Worm (Caenorhabditis elegans) whole organism, young adult: ENCODE data around the gene gap-1.

Experiments
- B0019.2 ChIP-seq: fragments of 200-800 bp; sonication (Bioruptor generic); conservative IDR thresholded peaks from 2 replicates; pipeline ENCODE4 v1.3.6; 2022; ENCODE audit warnings: missing genetic modification reagents, missing genetic modification characterization, missing compliant biosample characterization
- B0035.1 ChIP-seq: sonication (generic microtip); optimal IDR thresholded peaks from 2 replicates; lab custom pipeline; 2016; ENCODE audit warnings: missing genetic modification characterization, mild to moderate bottlenecking, missing compliant biosample characterization, missing genotype, missing genetic modification reagents
- B0261.1 ChIP-seq: sonication (generic microtip); optimal IDR thresholded peaks from 2 replicates; lab custom pipeline; 2016; ENCODE audit warnings: mild to moderate bottlenecking, missing genetic modification characterization, moderate library complexity, missing compliant biosample characterization
- C06A6.2 ChIP-seq: fragments of 200-800 bp; sonication (Bioruptor generic); conservative IDR thresholded peaks from 2 replicates; pipeline ENCODE4 v1.3.6; 2022; ENCODE audit warnings: missing genetic modification characterization, missing compliant biosample characterization
- F22D6.2 ChIP-seq: sonication (generic microtip); optimal IDR thresholded peaks from 2 replicates; lab custom pipeline; 2016; ENCODE audit warnings: mild to moderate bottlenecking, missing genetic modification characterization, missing compliant biosample characterization
- F33H1.4 ChIP-seq: fragments of 200-800 bp; sonication (Bioruptor generic); IDR thresholded peaks from 2 replicates; pipeline ENCODE4 v1.3.6; 2022; ENCODE audit warnings: missing genetic modification reagents, missing genetic modification characterization, missing compliant biosample characterization
- F55B11.4 ChIP-seq: sonication (generic microtip); optimal IDR thresholded peaks from 2 replicates; lab custom pipeline; 2016; ENCODE audit warnings: missing compliant biosample characterization, missing genetic modification characterization, borderline replicate concordance; ENCODE audit not compliant: insufficient read depth
- akir-1 ChIP-seq: fragments of 200-800 bp; sonication (Bioruptor generic); optimal IDR thresholded peaks from 2 replicates; lab custom pipeline; 2018; ENCODE audit warnings: mild to moderate bottlenecking, missing genetic modification characterization, moderate library complexity, missing compliant biosample characterization
- atf-7 ChIP-seq: sonication (generic microtip); optimal IDR thresholded peaks from 2 replicates; lab custom pipeline; 2017; ENCODE audit warnings: mild to moderate bottlenecking, missing genetic modification characterization, missing compliant biosample characterization
- attf-5 ChIP-seq: fragments of 200-800 bp; sonication (Bioruptor generic); optimal IDR thresholded peaks from 2 replicates; lab custom pipeline; 2018; ENCODE audit warnings: mild to moderate bottlenecking, missing genetic modification characterization, missing compliant biosample characterization
- bed-1 ChIP-seq: fragments of 200-800 bp; sonication (Bioruptor generic); IDR thresholded peaks from 2 replicates; pipeline ENCODE4 v1.3.6; 2022; ENCODE audit warnings: missing genetic modification reagents, missing genetic modification characterization, missing compliant biosample characterization
- ccch-3 ChIP-seq: fragments of 200-800 bp; sonication (Bioruptor generic); optimal IDR thresholded peaks from 2 replicates; lab custom pipeline; 2018; ENCODE audit warnings: mild to moderate bottlenecking, missing genetic modification characterization, missing compliant biosample characterization
- cebp-1 ChIP-seq, 2 experiments: fragments of 200-800 bp in 1 of 2; sonication (Bioruptor generic) in 1 of 2; sonication (generic microtip) in 1 of 2; IDR thresholded peaks in 1 of 2; optimal IDR thresholded peaks in 1 of 2; 2 replicates each; pipeline versions ENCODE4 v1.3.6 to Lab custom; 2017 to 2022; ENCODE audit warnings: missing compliant biosample characterization in 2 of 2, missing genetic modification characterization in 2 of 2, mild to moderate bottlenecking in 1 of 2, missing genetic modification reagents in 1 of 2, moderate library complexity in 1 of 2
- cebp-2 ChIP-seq: fragments of 200-800 bp; sonication (Bioruptor generic); IDR thresholded peaks from 2 replicates; pipeline ENCODE4 v1.3.6; 2022; ENCODE audit warnings: missing genetic modification characterization, missing compliant biosample characterization
- dpff-1 ChIP-seq: sonication (generic microtip); optimal IDR thresholded peaks from 2 replicates; lab custom pipeline; 2017; ENCODE audit warnings: mild to moderate bottlenecking, missing genetic modification characterization, missing compliant biosample characterization
- efl-1 ChIP-seq: fragments of 150-350 bp; optimal IDR thresholded peaks from 2 replicates; lab custom pipeline; 2014; ENCODE audit warnings: missing biosample characterization, missing genetic modification reagents, missing genetic modification characterization
- egl-18 ChIP-seq: fragments of 200-800 bp; sonication (Bioruptor generic); IDR thresholded peaks from 2 replicates; pipeline ENCODE4 v1.3.6; 2022; ENCODE audit warnings: missing genetic modification reagents, missing genetic modification characterization, missing compliant biosample characterization
- egl-44 ChIP-seq: fragments of 200-800 bp; sonication (Bioruptor generic); IDR thresholded peaks from 2 replicates; pipeline ENCODE4 v1.3.6; 2022; ENCODE audit warnings: missing genetic modification reagents, missing genetic modification characterization, missing compliant biosample characterization
- fkh-3 ChIP-seq: sonication (generic microtip); optimal IDR thresholded peaks from 2 replicates; lab custom pipeline; 2016; ENCODE audit warnings: mild to moderate bottlenecking, missing genetic modification characterization, missing compliant biosample characterization
- hmg-1.2 ChIP-seq: fragments of 200-800 bp; sonication (Bioruptor generic); IDR thresholded peaks from 2 replicates; pipeline ENCODE4 v1.3.6; 2022; ENCODE audit warnings: missing genetic modification reagents, missing genetic modification characterization, missing compliant biosample characterization
- hsf-1 ChIP-seq: fragments of 200-800 bp; sonication (Bioruptor generic); IDR thresholded peaks from 2 replicates; pipeline ENCODE4 v1.3.6; 2022; ENCODE audit warnings: missing genetic modification reagents, missing genetic modification characterization, missing compliant biosample characterization
- lin-35 ChIP-seq, 3 experiments: fragments of 150-350 bp in 2 of 3; sonication (generic microtip) in 1 of 3; optimal IDR thresholded peaks; 2 replicates each; lab custom pipeline; 2014 to 2018; ENCODE audit warnings: missing biosample characterization in 3 of 3, missing genetic modification characterization in 3 of 3, missing genetic modification reagents in 3 of 3
- lin-40 ChIP-seq: sonication (generic microtip); optimal IDR thresholded peaks from 2 replicates; lab custom pipeline; 2016; ENCODE audit warnings: missing genetic modification characterization, mild to moderate bottlenecking, missing compliant biosample characterization, missing genotype, missing genetic modification reagents
- lin-54 ChIP-seq: fragments of 200-800 bp; sonication (Bioruptor generic); optimal IDR thresholded peaks from 2 replicates; lab custom pipeline; 2018; ENCODE audit warnings: mild to moderate bottlenecking, missing genetic modification characterization, missing compliant biosample characterization
- lsy-27 ChIP-seq: sonication (generic microtip); optimal IDR thresholded peaks from 2 replicates; lab custom pipeline; 2017; ENCODE audit warnings: missing genetic modification characterization, mild to moderate bottlenecking, missing compliant biosample characterization, antibody characterized with exemption, missing genotype, borderline replicate concordance; ENCODE audit not compliant: insufficient read depth
- madf-3 ChIP-seq: fragments of 200-800 bp; sonication (Bioruptor generic); IDR thresholded peaks from 2 replicates; pipeline ENCODE4 v1.3.6; 2022; ENCODE audit warnings: missing genetic modification reagents, missing genetic modification characterization, missing compliant biosample characterization
- mcd-1 ChIP-seq: fragments of 200-800 bp; sonication (Bioruptor generic); IDR thresholded peaks from 2 replicates; pipeline ENCODE4 v1.3.6; 2022; ENCODE audit warnings: missing genetic modification reagents, missing genetic modification characterization, missing compliant biosample characterization
- mxl-1 ChIP-seq: sonication (generic microtip); optimal IDR thresholded peaks from 2 replicates; lab custom pipeline; 2016; ENCODE audit warnings: missing genetic modification characterization, missing compliant biosample characterization
- nfya-2 ChIP-seq: fragments of 200-800 bp; sonication (Bioruptor generic); IDR thresholded peaks from 2 replicates; pipeline ENCODE4 v1.3.6; 2022; ENCODE audit warnings: missing genetic modification reagents, missing genetic modification characterization, missing compliant biosample characterization
- nhr-80 ChIP-seq: sonication (generic microtip); optimal IDR thresholded peaks from 2 replicates; lab custom pipeline; 2016; ENCODE audit warnings: missing genetic modification characterization, missing compliant biosample characterization
- snpc-1.3 ChIP-seq: sonication (generic microtip); optimal IDR thresholded peaks from 2 replicates; lab custom pipeline; 2017; ENCODE audit warnings: missing genetic modification characterization, mild to moderate bottlenecking, missing compliant biosample characterization, antibody characterized with exemption, moderate library complexity, missing genotype, missing genetic modification reagents; ENCODE audit not compliant: insufficient read depth
- snpc-3.4 ChIP-seq: sonication (generic microtip); optimal IDR thresholded peaks from 2 replicates; lab custom pipeline; 2017; ENCODE audit warnings: missing genetic modification characterization, mild to moderate bottlenecking, missing compliant biosample characterization, antibody characterized with exemption, moderate library complexity, missing genotype, missing genetic modification reagents
- snpc-4 ChIP-seq, 5 experiments: fragments of 150-350 bp in 1 of 5; sonication (generic microtip) in 4 of 5; optimal IDR thresholded peaks; 2 replicates each; lab custom pipeline; 2014 to 2018; ENCODE audit warnings: missing genetic modification characterization in 5 of 5, missing biosample characterization in 3 of 5, antibody characterized with exemption in 2 of 5, mild to moderate bottlenecking in 2 of 5, missing compliant biosample characterization in 2 of 5, missing genotype in 2 of 5, moderate library complexity in 2 of 5, missing genetic modification reagents in 1 of 5
- tlf-1 ChIP-seq: fragments of 200-800 bp; sonication (Bioruptor generic); optimal IDR thresholded peaks from 2 replicates; lab custom pipeline; 2018; ENCODE audit warnings: mild to moderate bottlenecking, missing genetic modification characterization, missing compliant biosample characterization
- unc-62 ChIP-seq: fragments of 150-350 bp; optimal IDR thresholded peaks from 2 replicates; lab custom pipeline; 2014; ENCODE audit warnings: missing biosample characterization, missing genetic modification reagents, missing genetic modification characterization
- zim-3 ChIP-seq: sonication (generic microtip); optimal IDR thresholded peaks from 2 replicates; lab custom pipeline; 2017; ENCODE audit warnings: mild to moderate bottlenecking, missing genetic modification characterization, moderate library complexity, missing compliant biosample characterization
- ztf-3 ChIP-seq: fragments of 200-800 bp; sonication (Bioruptor generic); optimal IDR thresholded peaks from 2 replicates; lab custom pipeline; 2018; ENCODE audit warnings: mild to moderate bottlenecking, missing genetic modification characterization, missing compliant biosample characterization

gap-1 gene

DNA sequence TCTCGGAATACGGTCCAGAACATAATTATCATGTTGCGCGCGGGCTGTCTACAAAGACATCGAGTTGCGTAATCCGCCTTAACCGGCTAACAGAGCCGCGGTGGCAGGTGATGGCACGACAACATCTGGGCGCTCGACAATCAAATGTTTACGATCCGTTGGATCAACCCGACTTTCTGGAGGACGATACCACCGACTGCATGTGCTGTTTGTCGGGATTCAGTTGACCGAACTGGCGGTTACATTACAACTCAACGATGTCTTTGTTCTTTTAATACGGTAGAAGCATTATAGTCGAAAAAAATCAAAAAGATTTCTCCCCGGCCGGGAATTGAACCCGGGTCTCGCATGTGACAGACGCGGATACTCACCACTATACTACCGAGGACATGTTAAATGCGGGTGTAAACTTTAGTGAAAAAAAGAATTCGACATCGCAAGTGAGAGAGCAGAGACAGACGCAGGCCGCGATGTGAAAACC, 34.6 kb downstream of the gap-1 start (continued):
- TF ChIP-seq nfya-2 (GFP tag; lab: Robert Waterston, UW), result no peak
- TF ChIP-seq egl-18 (GFP tag; lab: Robert Waterston, UW), result 0 out of 2 replicates have a peak, but pooled peaks have one; percentile 60
- no peak for TF ChIP-seq F55B11.4 (tag; lab: Kevin White, UChicago)
- peak; percentile 18 for TF ChIP-seq nhr-80
- peak; percentile 59 for TF ChIP-seq mcd-1 (GFP tag; lab: Robert Waterston, UW)
- no peak for TF ChIP-seq unc-62 (GFP tag; lab: Kevin White, UChicago)

DNA sequence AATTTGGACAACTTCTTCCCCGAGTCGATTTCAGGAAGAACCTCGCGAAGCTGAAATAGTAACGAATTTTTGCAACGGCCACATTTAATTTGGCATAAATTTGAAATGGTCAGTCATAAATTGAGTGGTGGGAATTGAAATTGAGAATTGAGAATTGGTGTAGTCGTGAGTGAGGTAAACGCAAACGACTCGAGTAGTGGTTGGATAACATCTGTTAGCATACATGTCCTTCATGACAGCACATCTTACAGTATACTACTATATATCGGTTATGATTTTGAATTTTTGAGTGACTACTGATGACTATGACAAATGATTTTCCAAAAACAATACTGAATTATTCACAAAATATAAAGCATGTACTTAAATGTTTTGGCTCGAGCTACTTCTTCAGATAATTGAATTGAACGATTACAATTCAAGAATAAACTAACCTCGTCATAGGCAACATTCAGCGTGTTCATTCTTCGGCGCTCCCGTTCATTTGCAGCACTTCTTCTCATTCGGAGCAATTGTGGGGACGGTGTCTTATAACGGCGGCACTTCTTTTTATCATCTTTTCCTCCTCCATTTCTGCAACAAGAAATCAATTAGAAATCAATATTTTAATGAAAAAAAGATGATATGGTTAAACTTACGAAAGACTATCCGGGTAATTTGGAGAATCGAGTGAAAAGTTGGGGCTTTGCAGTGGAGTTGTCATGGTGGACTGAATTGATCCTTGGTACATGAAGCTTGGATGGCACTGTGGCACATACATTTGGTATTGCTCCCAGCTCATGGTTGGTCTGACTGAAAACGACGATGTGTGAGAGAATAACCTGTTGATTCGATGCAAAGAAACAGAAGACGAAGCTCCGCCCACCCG, 37.2 kb downstream of the gap-1 start, which contains the start of gene lin-32:
lin-32 (minus strand) TSS at position 818 of the 868 bp plus-strand sequence.
- no peak for TF ChIP-seq atf-7 (tag; lab: Kevin White, UChicago)
- no peak for TF ChIP-seq bed-1 (GFP tag; lab: Robert Waterston, UW)
- TF ChIP-seq lin-35 (GFP tag; optimal IDR thresholded peaks at IDR 0.05; lab: Kevin White, UChicago), result no peak
- no peak for TF ChIP-seq fkh-3 (tag; lab: Kevin White, UChicago)
- TF ChIP-seq mxl-1, result no peak
- TF ChIP-seq ccch-3 (GFP tag; lab: Kevin White, UChicago), result no peak
- no peak for TF ChIP-seq tlf-1 (GFP tag; lab: Kevin White, UChicago)

DNA sequence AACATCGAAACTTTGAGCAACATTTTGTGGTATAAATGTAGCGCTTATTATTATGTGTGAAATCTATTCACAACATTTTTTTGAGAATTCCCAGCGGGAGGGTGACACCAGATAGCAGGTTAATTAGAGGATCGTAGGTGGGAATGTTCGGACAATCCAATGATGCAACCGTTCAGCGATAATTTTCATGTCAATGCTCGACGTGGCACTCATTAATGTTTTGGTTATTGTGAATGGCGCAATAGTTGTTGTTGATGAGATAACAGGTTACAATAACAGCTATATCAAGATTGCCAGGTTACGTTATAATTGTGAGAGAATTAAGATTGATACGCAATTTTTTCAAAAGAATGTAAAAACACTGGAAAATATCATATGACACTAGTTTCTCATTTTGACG, 39.0 kb downstream of the gap-1 start:
- TF ChIP-seq akir-1 (GFP tag; lab: Kevin White, UChicago) (no peak), lin-40 (tag; lab: Kevin White, UChicago) (no peak), B0035.1 (tag; lab: Kevin White, UChicago) (no peak), B0261.1 (tag; lab: Kevin White, UChicago) (no peak), C06A6.2 (GFP tag; lab: Robert Waterston, UW) (no peak), egl-44 (no peak), lin-54 (GFP tag; lab: Kevin White, UChicago) (no peak), attf-5 (GFP tag; lab: Kevin White, UChicago) (no peak), ztf-3 (GFP tag; lab: Kevin White, UChicago) (no peak), cebp-1 (GFP tag; IDR thresholded peaks at IDR 0.05; lab: Robert Waterston, UW) (no peak), cebp-1 (tag; optimal IDR thresholded peaks at IDR 0.05; lab: Kevin White, UChicago) (no peak), tlf-1 (GFP tag; lab: Kevin White, UChicago) (no peak), B0019.2 (no peak), lsy-27 (no peak)

DNA sequence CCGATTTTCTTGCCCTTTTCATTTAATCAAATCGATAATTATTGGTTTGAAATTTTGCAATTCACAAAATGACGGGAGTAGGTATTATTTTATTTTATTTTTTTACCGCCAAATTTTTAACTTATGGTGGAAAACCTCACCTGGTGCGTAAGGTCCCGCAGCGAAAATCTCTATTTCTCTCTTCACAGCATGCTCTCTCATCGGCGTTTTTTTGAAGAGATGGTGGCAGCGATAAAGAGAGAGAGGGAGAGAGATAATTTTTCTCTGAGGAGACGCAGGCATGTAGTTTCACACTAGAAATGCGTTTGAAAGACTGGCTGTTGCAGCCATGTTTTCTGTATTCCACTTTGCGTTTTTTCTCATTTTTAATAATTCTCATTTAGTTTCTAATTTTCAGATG, 41.6 kb downstream of the gap-1 start, which contains the start of gene T14F9.2:
T14F9.2 (plus strand) TSS at position 396 of the 400 bp plus-strand sequence.
- TF ChIP-seq F33H1.4, result peak; percentile 42; the same call in 1 of the 2 replicates
- TF ChIP-seq snpc-1.3 (tag; lab: Kevin White, UChicago), result no peak
- TF ChIP-seq efl-1 (GFP tag; lab: Kevin White, UChicago), result peak; percentile 14
- TF ChIP-seq hmg-1.2, result peak; percentile 84
- TF ChIP-seq nhr-80, result peak; percentile 11
- TF ChIP-seq snpc-3.4 (tag; lab: Kevin White, UChicago), result no peak
- no peak for TF ChIP-seq attf-5 (GFP tag; lab: Kevin White, UChicago)
- TF ChIP-seq lin-40 (tag; lab: Kevin White, UChicago), result peak; percentile 19
- TF ChIP-seq dpff-1 (tag; lab: Kevin White, UChicago), result no peak
- no peak for TF ChIP-seq F22D6.2 (tag; lab: Kevin White, UChicago)
- TF ChIP-seq cebp-2 (GFP tag; lab: Robert Waterston, UW), result no peak
- TF ChIP-seq snpc-4 (GFP tag; optimal IDR thresholded peaks at IDR 0.05; lab: Kevin White, UChicago), result no peak
- TF ChIP-seq snpc-4 (tag; optimal IDR thresholded peaks at IDR 0.05; lab: Kevin White, UChicago), result no peak
- TF ChIP-seq zim-3 (tag; lab: Kevin White, UChicago), result no peak
- no peak for TF ChIP-seq hsf-1
- TF ChIP-seq madf-3 (GFP tag; lab: Robert Waterston, UW), result no peak
